Worm (Caenorhabditis elegans): Measurements from ENCODE around the gene cnb-1.

- no peak for TF ChIP-seq nhr-237 (tag; optimal IDR thresholded peaks at IDR 0.05)
- no peak for TF ChIP-seq lin-32 (GFP tag; optimal IDR thresholded peaks at IDR 0.05)
- no peak for TF ChIP-seq unc-62 (GFP tag; optimal IDR thresholded peaks at IDR 0.05)
- no peak for TF ChIP-seq nhr-76 (tag; optimal IDR thresholded peaks at IDR 0.05)
- no peak for TF ChIP-seq lin-13 (tag; optimal IDR thresholded peaks at IDR 0.05)
- TF ChIP-seq ceh-43 (GFP tag; optimal IDR thresholded peaks at IDR 0.05): no peak
- TF ChIP-seq lsy-2 (tag; optimal IDR thresholded peaks at IDR 0.05): no peak
Measured at ce11 chrV:11415059-11415458, 39.5 kb downstream of the cnb-1 start, which contains the start of gene deg-3.
